Worm (Caenorhabditis elegans) whole organism, dauer: ENCODE measurements around the gene T06E6.1.
"Not testable (repeated sequence)": the region's sequence is repeated elsewhere in the genome, so short reads cannot be mapped to it uniquely, and the experiment has no call there.

Experiments
- unc-62 ChIP-seq: sonication (generic microtip); optimal IDR thresholded peaks from 2 replicates; lab custom pipeline; 2017; ENCODE audit warnings: missing biosample characterization, missing genetic modification reagents, missing genetic modification characterization

The T06E6.1 gene

DNA sequence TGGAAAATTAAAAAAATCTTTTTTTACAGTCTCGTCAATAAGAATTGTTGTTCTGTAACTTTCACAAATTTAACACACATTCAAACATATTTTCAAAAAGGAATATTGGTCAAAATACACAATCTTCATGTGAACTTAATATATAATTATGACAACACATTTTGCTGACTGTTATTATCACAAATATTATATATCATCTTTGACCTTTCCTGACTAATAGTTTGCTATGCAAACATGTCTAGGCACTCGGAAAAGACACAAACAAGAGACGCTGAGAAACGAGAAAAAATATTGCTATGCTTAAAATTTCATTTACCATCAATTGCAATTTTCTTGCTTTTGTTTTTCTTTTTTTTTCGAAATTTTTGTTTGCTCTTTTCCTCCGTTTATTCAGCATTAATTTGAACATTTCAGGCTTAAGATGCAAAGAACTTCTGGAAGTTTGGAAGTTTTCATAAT, 7.1 kb upstream of the T06E6.1 start, which contains the start of gene fbxa-135:
fbxa-135 (plus strand) TSS at position 409 of the 459 bp plus-strand sequence.
- TF ChIP-seq unc-62, result no peak

DNA sequence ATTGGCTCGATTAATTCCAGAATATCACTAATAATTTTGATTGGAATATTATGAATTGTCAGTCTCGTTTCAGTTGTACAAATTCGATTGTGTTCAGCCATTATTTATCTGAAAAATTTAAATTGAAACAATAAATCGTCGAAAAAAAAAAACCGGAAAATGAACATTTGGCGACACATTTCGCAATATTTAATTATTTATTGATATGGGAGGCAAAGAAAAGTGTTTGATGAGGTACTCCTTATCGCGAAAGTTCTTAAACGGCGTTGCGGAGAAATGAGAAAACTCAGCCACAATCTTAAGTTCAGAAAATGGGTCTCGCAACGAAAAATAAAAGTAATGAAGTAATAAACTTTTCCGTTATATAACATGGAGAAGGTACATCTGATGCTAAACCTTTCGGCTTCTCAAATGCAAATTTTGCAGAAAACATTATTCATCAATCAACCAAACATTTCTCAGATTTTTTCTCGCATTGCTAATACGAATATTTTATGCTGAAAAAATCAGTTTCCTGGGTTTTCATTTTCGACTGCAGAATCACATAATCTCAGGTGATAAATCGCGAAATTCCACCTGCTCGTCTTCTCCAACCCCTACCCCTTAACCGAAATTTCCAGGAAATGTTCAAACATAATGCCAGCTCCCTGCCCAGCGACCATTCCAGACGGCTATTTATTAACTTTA, 5.1 kb upstream of the T06E6.1 start, which contains the start of the genes T06E6.15 and sri-7:
T06E6.15 (minus strand) TSS at position 101 of the 687 bp plus-strand sequence.
sri-7 (plus strand) TSS at position 637 of the 687 bp plus-strand sequence.
- TF ChIP-seq unc-62, result no peak

DNA sequence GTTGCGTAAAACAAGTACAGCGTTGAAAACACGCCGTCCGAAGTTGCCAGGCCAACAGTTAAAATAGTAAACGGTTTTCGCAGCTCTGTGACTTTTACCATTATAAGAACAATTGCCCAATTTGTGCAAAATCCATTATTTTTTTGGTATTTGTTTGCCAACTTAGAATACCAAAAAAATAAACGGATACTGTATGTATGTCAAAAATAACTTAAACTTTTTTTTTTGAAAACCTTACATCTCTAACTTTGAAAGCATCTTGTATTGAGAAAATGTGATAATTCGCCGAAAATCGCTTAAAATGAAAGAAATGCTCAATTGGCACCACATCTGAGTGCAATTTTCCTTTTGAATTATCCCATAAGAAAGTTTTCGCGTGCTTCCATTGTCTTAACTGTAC, 4.0 kb upstream of the T06E6.1 start, which contains the start of gene fbxa-199:
fbxa-199 (minus strand) TSS at position 101 of the 400 bp plus-strand sequence.
- no peak for TF ChIP-seq unc-62

DNA sequence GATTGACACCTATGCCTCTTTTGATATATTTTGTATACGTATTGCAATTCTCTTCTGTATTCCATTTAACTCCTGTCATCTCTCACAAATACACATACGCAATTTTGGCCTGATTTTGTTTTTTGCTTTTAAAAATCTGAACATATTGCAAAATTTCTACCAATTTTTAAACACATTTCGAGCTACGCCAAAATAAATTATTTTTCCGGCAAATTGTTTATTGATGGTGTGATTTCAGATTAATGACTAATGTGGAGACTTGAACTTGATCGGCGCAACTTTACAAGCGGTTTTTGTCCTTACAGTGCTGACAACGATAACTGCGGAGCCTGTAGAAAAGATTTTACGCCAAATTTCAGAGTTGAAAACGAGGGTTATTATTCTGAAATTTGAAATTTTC, 2.4 kb upstream of the T06E6.1 start:
- TF ChIP-seq unc-62, result no peak

DNA sequence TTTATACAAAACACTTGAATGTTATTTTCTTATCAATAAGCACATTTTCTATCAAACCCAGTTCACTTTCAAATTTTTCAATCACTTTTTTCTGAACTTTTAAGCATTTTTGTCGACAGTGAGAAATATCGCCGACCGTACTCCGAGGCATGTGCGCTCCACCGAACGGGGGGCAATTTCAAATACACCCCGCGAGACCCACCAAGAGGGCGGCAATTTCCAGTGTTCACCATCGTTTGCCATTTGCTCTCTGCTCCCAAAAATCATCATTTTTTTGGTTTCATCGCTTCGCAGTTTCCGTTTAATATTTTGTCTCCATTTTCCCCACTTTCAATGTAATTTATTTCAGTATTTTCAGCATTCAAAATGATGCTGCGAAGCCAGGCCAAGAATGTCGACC, 586 bp upstream of the T06E6.1 start, which contains the start of gene cyb-3:
cyb-3 (plus strand) TSS at position 350 of the 400 bp plus-strand sequence.
- TF ChIP-seq unc-62, result no peak

DNA sequence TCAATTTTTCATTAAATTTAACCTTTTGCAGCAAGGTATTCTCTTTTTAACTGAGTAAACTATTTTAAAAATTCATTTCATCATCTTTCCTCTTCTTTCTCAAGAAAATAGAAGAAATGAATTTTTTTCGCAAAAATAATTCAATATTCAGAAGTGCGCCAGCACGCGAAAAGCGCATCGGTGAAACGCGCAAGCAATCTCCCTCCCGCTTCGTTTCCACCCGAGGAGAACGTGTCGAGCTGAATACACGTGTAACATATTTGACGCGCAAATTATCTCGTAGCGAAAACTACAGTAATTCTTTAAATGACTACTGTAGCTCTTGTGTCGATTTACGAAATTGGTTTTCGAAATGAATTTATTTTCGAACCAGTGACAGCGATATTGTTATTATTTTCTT, 2.7 kb downstream of the T06E6.1 start:
- TF ChIP-seq unc-62, result no peak

DNA sequence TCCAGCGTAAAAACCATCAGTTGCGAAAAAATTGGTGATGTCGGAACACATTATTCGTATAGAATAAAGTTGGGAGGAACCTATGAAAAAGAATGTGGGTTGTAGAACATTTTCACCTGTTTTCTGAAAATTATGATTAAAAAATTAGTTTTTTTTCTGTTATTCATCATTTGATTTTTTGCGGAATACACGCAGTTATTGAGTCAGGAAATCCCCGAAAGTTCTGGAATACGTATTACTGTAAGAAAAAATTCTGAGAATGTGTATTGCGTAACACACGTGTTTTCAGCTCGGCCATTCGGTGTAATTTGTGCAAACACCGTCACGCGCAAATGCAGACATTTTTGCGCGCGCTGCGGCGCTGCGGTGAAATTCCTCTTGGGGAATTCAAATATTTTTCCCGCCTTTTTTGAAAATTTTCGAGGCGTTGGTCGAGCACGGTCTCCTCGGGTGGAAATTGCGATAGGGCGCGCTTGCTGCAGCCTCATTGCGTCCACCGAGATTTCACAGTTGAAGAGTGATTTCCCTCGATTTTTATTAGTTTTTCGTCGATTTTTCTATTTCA, 5.9 kb downstream of the T06E6.1 start, which contains the start of gene srh-170:
srh-170 (minus strand) TSS at position 51 of the 565 bp plus-strand sequence.
- TF ChIP-seq unc-62, result no peak

DNA sequence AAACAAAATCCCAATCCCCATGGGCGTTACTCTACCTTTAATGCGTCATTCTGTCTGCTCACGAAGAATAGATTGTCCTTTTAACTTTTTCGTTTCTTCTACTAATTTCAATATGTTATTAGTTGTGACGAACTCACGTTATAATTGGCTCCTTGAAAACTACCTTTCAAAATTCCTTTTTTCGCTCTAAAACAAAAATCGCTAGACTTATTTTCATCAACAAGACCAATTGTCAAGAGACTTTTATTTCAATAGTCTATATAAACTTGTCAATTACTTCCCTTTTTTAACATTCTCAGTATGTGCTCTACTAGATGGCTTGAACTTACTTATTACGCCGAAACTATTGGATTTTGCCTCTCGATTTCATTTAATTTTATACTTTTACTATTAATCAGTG, 10.0 kb downstream of the T06E6.1 start, which contains the start of gene str-102:
str-102 (plus strand) TSS at position 301 of the 400 bp plus-strand sequence.
- TF ChIP-seq unc-62, result no peak

DNA sequence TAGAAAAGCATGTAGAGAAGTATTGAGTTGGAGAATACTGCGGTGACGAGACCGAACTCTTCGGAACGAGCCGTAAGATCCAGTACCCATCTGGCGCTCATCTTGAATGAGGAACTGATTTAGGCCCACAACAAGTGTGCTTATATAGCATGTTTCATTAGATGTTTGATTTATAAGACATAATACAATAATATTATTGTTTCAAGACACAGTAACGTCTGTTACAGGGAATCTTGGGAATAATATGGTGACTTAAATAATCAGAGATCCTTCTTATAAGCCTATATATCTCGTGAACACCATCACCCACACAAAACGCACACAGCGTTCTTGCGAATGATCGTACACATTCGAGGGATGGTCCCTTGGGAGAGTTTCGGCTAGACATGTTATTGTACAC, 11.0 kb downstream of the T06E6.1 start, which contains the start of gene str-88:
str-88 (minus strand) TSS at position 101 of the 400 bp plus-strand sequence.
- no peak for TF ChIP-seq unc-62

DNA sequence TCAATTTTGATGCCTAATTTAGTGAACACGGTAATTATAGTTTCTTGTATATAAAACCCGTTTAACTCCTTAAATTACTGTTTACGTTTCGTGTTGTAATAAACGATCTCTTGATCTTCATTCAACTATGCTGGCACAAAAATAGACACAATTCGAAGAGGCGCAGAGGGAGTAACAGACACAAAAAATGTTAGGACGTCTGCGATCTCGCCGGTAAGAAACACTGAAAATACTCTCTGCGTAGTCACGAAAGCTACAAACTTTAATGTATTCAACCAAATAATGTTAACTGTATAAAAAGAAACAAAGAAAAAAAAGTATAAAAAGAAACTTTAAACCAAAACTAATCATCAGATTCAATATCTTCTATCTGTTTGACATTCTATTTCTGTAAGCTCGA, 13.9 kb downstream of the T06E6.1 start, which contains the start of gene dhs-23:
dhs-23 (plus strand) TSS at position 363 of the 400 bp plus-strand sequence.
- TF ChIP-seq unc-62, result no peak

DNA sequence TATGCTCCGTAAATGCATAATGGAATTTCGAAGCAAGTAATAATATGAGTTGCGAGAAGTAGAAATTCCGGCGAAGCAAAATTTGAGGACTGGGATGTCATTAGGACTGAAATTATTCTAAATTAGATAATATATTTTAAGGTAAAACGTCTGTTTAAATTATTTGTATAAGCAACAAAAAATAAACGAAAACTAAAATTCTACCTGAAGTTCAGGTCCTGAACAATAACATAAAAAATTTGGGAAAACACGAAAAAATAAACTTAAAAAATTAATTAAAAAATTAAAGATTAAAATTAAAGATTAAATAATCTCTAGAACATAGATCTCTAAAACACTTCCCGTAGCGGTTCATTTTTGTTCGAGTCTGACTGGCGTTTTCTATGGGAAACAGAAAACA, 14.9 kb downstream of the T06E6.1 start, which contains the start of gene srh-251:
srh-251 (minus strand) TSS at position 101 of the 400 bp plus-strand sequence.
- no peak for TF ChIP-seq unc-62

DNA sequence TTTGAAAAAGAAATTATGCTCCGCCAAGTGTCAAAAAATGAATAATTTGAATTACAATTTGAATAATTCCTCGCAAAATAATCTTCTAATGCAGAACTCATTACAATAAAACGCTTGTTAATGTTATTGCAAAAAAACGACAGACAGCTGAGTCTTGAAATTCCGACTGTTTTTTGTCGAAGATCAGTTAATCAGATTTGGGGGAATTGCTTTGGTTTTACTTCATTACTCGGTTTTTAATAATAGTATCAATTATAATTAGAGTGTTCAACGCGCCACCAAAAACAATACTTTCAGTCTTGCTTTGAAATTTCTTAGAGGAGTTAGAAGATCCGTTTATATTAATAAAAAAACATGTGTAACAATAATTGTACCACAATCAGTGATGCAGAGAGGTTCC, 16.9 kb downstream of the T06E6.1 start, which contains the start of gene srh-122:
srh-122 (minus strand) TSS at position 101 of the 400 bp plus-strand sequence.
- TF ChIP-seq unc-62, result no peak

DNA sequence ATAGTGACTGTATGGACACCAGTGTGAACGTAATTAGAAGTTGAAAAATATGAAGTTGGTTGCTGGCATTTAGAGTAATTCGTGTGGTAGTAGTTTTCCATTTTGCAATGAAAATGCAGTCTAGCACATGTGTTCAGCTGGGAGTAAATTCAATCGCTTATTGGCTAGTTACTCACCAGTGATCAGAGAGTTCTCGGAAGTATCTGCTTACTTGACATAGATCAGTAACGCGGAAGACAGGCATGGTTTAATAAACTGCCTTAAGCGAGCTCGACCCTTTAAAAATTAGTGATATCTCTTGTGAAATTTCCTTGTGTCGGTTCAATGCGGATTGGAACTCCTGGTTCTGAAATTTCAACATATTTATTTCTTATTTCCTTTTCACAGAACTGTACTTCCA, 18.5 kb downstream of the T06E6.1 start, which contains the start of gene srh-52:
srh-52 (minus strand) TSS at position 101 of the 400 bp plus-strand sequence.
- TF ChIP-seq unc-62, result no peak

DNA sequence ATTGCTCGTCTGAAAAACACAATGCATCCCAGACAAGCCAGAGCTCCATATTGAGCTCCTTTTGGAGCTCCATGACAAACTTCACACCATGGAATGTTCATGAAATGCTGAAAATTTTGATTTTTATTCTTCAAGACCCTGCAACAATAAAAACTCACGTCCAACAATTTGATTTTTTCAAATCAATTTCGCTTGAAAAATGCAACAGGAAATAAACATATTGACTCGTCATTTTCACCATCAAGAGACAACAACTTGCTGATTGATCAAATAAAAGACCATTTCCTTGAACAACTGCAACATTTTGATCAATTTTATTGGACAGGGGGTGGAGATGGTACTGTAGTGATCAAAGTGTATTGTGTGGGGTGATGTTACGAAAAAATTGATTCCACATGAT, 25.1 kb downstream of the T06E6.1 start, which contains the start of gene nhr-269:
nhr-269 (minus strand) TSS at position 101 of the 400 bp plus-strand sequence.
- no peak for TF ChIP-seq unc-62

DNA sequence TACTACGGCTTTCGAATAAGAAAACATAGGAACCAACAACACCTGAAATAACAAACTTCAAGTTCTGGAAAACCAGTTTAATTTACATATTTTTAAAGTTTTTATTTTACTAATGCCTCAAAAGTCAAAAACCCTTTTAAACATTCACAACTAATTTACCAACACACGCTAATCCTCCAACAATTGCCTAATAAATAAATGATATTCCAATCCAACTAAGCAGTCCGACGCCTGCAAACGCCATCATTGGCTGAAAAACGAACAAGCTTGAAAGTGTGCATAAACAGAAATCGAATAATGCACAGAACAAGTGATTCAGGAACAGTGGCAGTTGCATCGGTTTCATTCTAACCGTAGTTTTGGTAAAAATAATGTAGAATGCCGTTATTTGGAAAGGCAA, 27.0 kb downstream of the T06E6.1 start:
- TF ChIP-seq unc-62, result no peak

DNA sequence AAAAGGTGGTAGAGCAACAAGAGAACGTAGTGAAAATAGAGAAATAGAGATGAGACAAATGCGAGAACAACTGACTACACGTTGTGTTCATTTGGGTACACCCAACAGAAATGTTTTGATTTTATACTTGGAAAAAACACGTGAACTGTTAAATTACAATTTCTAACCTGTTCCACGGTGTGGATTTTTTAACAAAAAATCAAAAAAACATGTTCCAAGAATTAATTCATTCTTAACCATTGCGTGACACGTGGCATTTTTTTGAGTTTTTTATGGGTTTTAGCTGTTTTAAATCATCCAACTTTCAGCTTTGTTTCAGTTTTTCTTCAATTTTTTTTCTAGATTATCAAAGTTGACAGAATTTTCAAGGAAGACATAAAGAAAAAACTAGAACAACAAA, 33.3 kb downstream of the T06E6.1 start, which contains the start of gene ech-1.1:
ech-1.1 (minus strand) TSS at position 101 of the 400 bp plus-strand sequence.
- not testable (repeated sequence) for TF ChIP-seq unc-62

DNA sequence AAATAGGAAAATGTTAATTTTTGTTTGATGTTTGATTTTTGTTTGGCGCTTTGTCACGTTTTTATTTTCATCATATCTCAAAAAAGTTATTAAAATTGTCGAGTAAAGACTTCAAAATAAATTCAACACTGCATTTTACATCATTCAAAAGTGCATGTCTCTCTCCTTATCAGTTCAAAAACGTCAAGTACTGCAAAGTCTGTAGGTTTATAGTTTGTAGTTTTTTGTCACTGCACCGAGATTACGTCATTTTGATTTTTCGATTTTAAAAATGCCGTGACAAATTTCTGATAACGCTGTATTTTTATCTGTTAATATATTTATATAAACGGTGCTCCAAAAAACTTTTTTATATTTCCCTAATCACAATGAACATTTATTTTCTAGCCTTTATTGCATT, 40.1 kb downstream of the T06E6.1 start, which contains the start of gene C29F3.7:
C29F3.7 (plus strand) TSS at position 254 of the 400 bp plus-strand sequence.
- no peak for TF ChIP-seq unc-62
